Worm (Caenorhabditis elegans) whole organism, L3 larva: Measurements from ENCODE around the gene Y69A2AR.51.

Experiments
- R02D3.7 ChIP-seq: fragments of 150-350 bp; optimal IDR thresholded peaks from 2 replicates; lab custom pipeline; 2014; ENCODE audit warnings: missing biosample characterization, missing genetic modification characterization
- ZK546.5 ChIP-seq: sonication (generic microtip); optimal IDR thresholded peaks from 2 replicates; lab custom pipeline; 2017; ENCODE audit warnings: missing biosample characterization, missing genetic modification characterization
- aly-2 ChIP-seq: fragments of 150-350 bp; optimal IDR thresholded peaks from 2 replicates; lab custom pipeline; 2014; ENCODE audit warnings: missing biosample characterization, missing genetic modification characterization
- ama-1 ChIP-seq: fragments of 150-350 bp; optimal IDR thresholded peaks from 2 replicates; lab custom pipeline; 2018
- ceh-16 ChIP-seq: sonication (generic microtip); optimal IDR thresholded peaks from 2 replicates; lab custom pipeline; 2017; ENCODE audit warnings: missing biosample characterization, missing genetic modification characterization
- ceh-28 ChIP-seq: fragments of 150-350 bp; optimal IDR thresholded peaks from 2 replicates; lab custom pipeline; 2014; ENCODE audit warnings: missing biosample characterization, missing genetic modification reagents, missing genetic modification characterization
- ceh-82 ChIP-seq: fragments of 150-350 bp; optimal IDR thresholded peaks from 2 replicates; lab custom pipeline; 2014; ENCODE audit warnings: missing biosample characterization, missing genetic modification characterization
- ceh-9 ChIP-seq: sonication (generic microtip); optimal IDR thresholded peaks from 2 replicates; lab custom pipeline; 2018; ENCODE audit warnings: missing biosample characterization, missing genetic modification characterization
- daf-12 ChIP-seq: fragments of 150-350 bp; optimal IDR thresholded peaks from 2 replicates; lab custom pipeline; 2014; ENCODE audit warnings: missing biosample characterization, missing genetic modification reagents, missing genetic modification characterization
- egl-27 ChIP-seq: sonication (generic microtip); optimal IDR thresholded peaks from 4 replicates; lab custom pipeline; 2017; ENCODE audit warnings: missing biosample characterization, missing genetic modification reagents, missing genetic modification characterization
- egl-5 ChIP-seq: fragments of 150-350 bp; optimal IDR thresholded peaks from 2 replicates; lab custom pipeline; 2017; ENCODE audit warnings: missing biosample characterization, missing genetic modification reagents, missing genetic modification characterization, inconsistent platforms
- elt-1 ChIP-seq: fragments of 150-350 bp; optimal IDR thresholded peaks from 2 replicates; lab custom pipeline; 2014; ENCODE audit warnings: missing biosample characterization, missing genetic modification characterization
- elt-2 ChIP-seq: sonication (generic microtip); optimal IDR thresholded peaks from 2 replicates; lab custom pipeline; 2016; ENCODE audit warnings: missing genetic modification reagents, mild to moderate bottlenecking, missing genetic modification characterization, missing compliant biosample characterization
- elt-3 ChIP-seq, 3 experiments: fragments of 150-350 bp in 1 of 3; sonication (generic microtip) in 2 of 3; optimal IDR thresholded peaks; 2 replicates in 2 of 3; 4 replicates in 1 of 3; lab custom pipeline; 2014 to 2017; ENCODE audit warnings: missing biosample characterization in 3 of 3, missing genetic modification characterization in 3 of 3
- eor-1 ChIP-seq, 2 experiments: fragments of 150-350 bp; optimal IDR thresholded peaks; 2 replicates each; lab custom pipeline; 2014 to 2018; ENCODE audit warnings: missing biosample characterization in 2 of 2, missing genetic modification characterization in 2 of 2
- fkh-10 ChIP-seq: sonication (generic microtip); optimal IDR thresholded peaks from 2 replicates; lab custom pipeline; 2017; ENCODE audit warnings: missing biosample characterization, missing genetic modification reagents, missing genetic modification characterization
- fkh-2 ChIP-seq: fragments of 150-350 bp; optimal IDR thresholded peaks from 2 replicates; lab custom pipeline; 2014; ENCODE audit warnings: missing biosample characterization, missing genetic modification reagents, missing genetic modification characterization
- fos-1 ChIP-seq: fragments of 150-350 bp; optimal IDR thresholded peaks from 2 replicates; lab custom pipeline; 2014; ENCODE audit warnings: missing biosample characterization, missing genetic modification characterization
- hmg-11 ChIP-seq: sonication (generic microtip); optimal IDR thresholded peaks from 2 replicates; lab custom pipeline; 2016; ENCODE audit warnings: missing genetic modification characterization, missing compliant biosample characterization
- jun-1 ChIP-seq: fragments of 150-350 bp; optimal IDR thresholded peaks from 2 replicates; lab custom pipeline; 2014; ENCODE audit warnings: missing biosample characterization, missing genetic modification reagents, missing genetic modification characterization
- lin-15B ChIP-seq: fragments of 150-350 bp; optimal IDR thresholded peaks from 2 replicates; lab custom pipeline; 2014; ENCODE audit warnings: missing biosample characterization, missing genetic modification characterization
- lin-39 ChIP-seq: fragments of 150-350 bp; optimal IDR thresholded peaks from 2 replicates; lab custom pipeline; 2018; ENCODE audit warnings: missing biosample characterization, missing genetic modification reagents, missing genetic modification characterization
- lsy-12 ChIP-seq: sonication (generic microtip); optimal IDR thresholded peaks from 2 replicates; lab custom pipeline; 2016; ENCODE audit warnings: mild to moderate bottlenecking, missing genetic modification characterization, missing compliant biosample characterization
- mdl-1 ChIP-seq: fragments of 150-350 bp; optimal IDR thresholded peaks from 2 replicates; lab custom pipeline; 2014; ENCODE audit warnings: missing biosample characterization, missing genetic modification characterization
- mml-1 ChIP-seq: fragments of 150-350 bp; sonication (generic microtip); optimal IDR thresholded peaks from 3 replicates; lab custom pipeline; 2014; ENCODE audit warnings: missing biosample characterization, missing genetic modification characterization
- nfya-1 ChIP-seq: sonication (generic microtip); optimal IDR thresholded peaks from 2 replicates; lab custom pipeline; 2017; ENCODE audit warnings: missing genetic modification characterization, mild to moderate bottlenecking, missing compliant biosample characterization, antibody characterized with exemption, moderate library complexity; ENCODE audit not compliant: insufficient read depth
- nhr-11 ChIP-seq: fragments of 150-350 bp; optimal IDR thresholded peaks from 2 replicates; lab custom pipeline; 2014; ENCODE audit warnings: missing biosample characterization, missing genetic modification characterization
- nhr-12 ChIP-seq: fragments of 150-350 bp; optimal IDR thresholded peaks from 2 replicates; lab custom pipeline; 2014; ENCODE audit warnings: missing biosample characterization, missing genetic modification characterization
- nhr-23 ChIP-seq: fragments of 150-350 bp; optimal IDR thresholded peaks from 2 replicates; lab custom pipeline; 2014; ENCODE audit warnings: missing biosample characterization, missing genetic modification reagents, missing genetic modification characterization
- nhr-237 ChIP-seq: fragments of 150-350 bp; optimal IDR thresholded peaks from 2 replicates; lab custom pipeline; 2014; ENCODE audit warnings: missing biosample characterization, missing genetic modification characterization
- nhr-25 ChIP-seq: sonication (generic microtip); optimal IDR thresholded peaks from 2 replicates; lab custom pipeline; 2017; ENCODE audit warnings: missing biosample characterization, missing genetic modification characterization
- nhr-28 ChIP-seq: fragments of 150-350 bp; optimal IDR thresholded peaks from 2 replicates; lab custom pipeline; 2014; ENCODE audit warnings: missing biosample characterization, missing genetic modification characterization
- nhr-43 ChIP-seq: sonication (generic microtip); optimal IDR thresholded peaks from 2 replicates; lab custom pipeline; 2016; ENCODE audit warnings: mild to moderate bottlenecking, missing genetic modification characterization, missing compliant biosample characterization; ENCODE audit not compliant: poor library complexity, severe bottlenecking
- nhr-67 ChIP-seq: fragments of 150-350 bp; optimal IDR thresholded peaks from 2 replicates; lab custom pipeline; 2014; ENCODE audit warnings: missing biosample characterization, missing genetic modification characterization
- nhr-76 ChIP-seq: fragments of 150-350 bp; sonication (generic microtip); optimal IDR thresholded peaks from 5 replicates; lab custom pipeline; 2014; ENCODE audit warnings: missing biosample characterization, missing genetic modification characterization
- nhr-77 ChIP-seq: fragments of 150-350 bp; optimal IDR thresholded peaks from 2 replicates; lab custom pipeline; 2014; ENCODE audit warnings: missing biosample characterization, missing genetic modification characterization
- pha-4 ChIP-seq: fragments of 150-350 bp; optimal IDR thresholded peaks from 2 replicates; lab custom pipeline; 2014; ENCODE audit warnings: missing biosample characterization, missing genetic modification reagents, missing genetic modification characterization
- pqm-1 ChIP-seq: fragments of 150-350 bp; optimal IDR thresholded peaks from 2 replicates; lab custom pipeline; 2017; ENCODE audit warnings: missing biosample characterization, missing genetic modification characterization, inconsistent platforms
- sea-2 ChIP-seq: fragments of 150-350 bp; sonication (generic microtip); optimal IDR thresholded peaks from 4 replicates; lab custom pipeline; 2014; ENCODE audit warnings: missing biosample characterization, missing genetic modification reagents, missing genetic modification characterization
- skn-1 ChIP-seq: fragments of 150-350 bp; optimal IDR thresholded peaks from 2 replicates; lab custom pipeline; 2014; ENCODE audit warnings: missing biosample characterization, missing genetic modification characterization
- snpc-4 ChIP-seq: fragments of 150-350 bp; optimal IDR thresholded peaks from 2 replicates; lab custom pipeline; 2014; ENCODE audit warnings: missing biosample characterization, missing genetic modification characterization
- tbx-2 ChIP-seq: sonication (generic microtip); optimal IDR thresholded peaks from 2 replicates; lab custom pipeline; 2016; ENCODE audit warnings: mild to moderate bottlenecking, missing genetic modification characterization, missing compliant biosample characterization
- unc-39 ChIP-seq: sonication (generic microtip); optimal IDR thresholded peaks from 4 replicates; lab custom pipeline; 2017; ENCODE audit warnings: missing biosample characterization, missing genetic modification characterization
- unc-62 ChIP-seq: fragments of 150-350 bp; sonication (generic microtip); optimal IDR thresholded peaks from 4 replicates; lab custom pipeline; 2014; ENCODE audit warnings: missing biosample characterization, missing genetic modification reagents, missing genetic modification characterization
- zag-1 ChIP-seq: fragments of 150-350 bp; optimal IDR thresholded peaks from 2 replicates; lab custom pipeline; 2014; ENCODE audit warnings: missing biosample characterization, missing genetic modification characterization
- ztf-11 ChIP-seq: fragments of 150-350 bp; optimal IDR thresholded peaks from 2 replicates; lab custom pipeline; 2014; ENCODE audit warnings: missing biosample characterization, missing genetic modification characterization
- ztf-4 ChIP-seq: fragments of 150-350 bp; optimal IDR thresholded peaks from 2 replicates; lab custom pipeline; 2014; ENCODE audit warnings: missing biosample characterization, missing genetic modification characterization

Y69A2AR.51 gene

DNA sequence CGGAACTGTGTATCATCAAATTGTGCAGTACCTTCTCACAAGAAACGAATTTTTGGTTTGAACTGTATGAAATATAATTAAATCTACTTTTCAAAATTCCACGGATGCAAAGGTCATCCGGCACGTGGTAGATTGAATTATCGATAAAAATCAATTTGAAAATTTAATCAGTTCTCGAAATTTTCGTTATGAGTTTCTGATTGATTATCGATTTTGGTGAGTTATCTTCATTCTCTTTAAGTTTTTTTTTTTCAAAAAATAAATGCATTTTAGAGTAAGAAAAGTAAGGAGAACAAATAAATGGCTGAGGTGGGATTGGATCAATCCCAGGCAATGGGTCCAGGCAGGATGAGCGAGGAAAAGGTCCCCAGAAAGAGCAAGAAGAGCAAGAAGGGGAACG lies 25.2 kb downstream of the Y69A2AR.51 start, which contains the start of gene Y69A2AR.47:
Gene Y69A2AR.47, plus strand, starts transcription at position 301 of the 400 bp plus-strand sequence.
- TF ChIP-seq egl-5 (tag; lab: Kevin White, UChicago), result no peak
- no peak for TF ChIP-seq elt-2 (tag; lab: Kevin White, UChicago)
- no peak for TF ChIP-seq ztf-4 (tag; lab: Kevin White, UChicago)
- TF ChIP-seq elt-1 (tag; lab: Kevin White, UChicago), result no peak
- no peak for TF ChIP-seq zag-1 (tag; lab: Kevin White, UChicago)
- no peak for TF ChIP-seq tbx-2
- TF ChIP-seq nhr-12 (tag; lab: Kevin White, UChicago), result no peak
- TF ChIP-seq lin-15B (tag; lab: Kevin White, UChicago), result no peak
- no peak for TF ChIP-seq unc-62 (GFP tag; lab: Kevin White, UChicago)
- no peak for TF ChIP-seq nhr-43
- no peak for TF ChIP-seq lsy-12 (tag; lab: Kevin White, UChicago)
- TF ChIP-seq ceh-82 (tag; lab: Kevin White, UChicago), result no peak
- no peak for TF ChIP-seq nhr-67 (tag; lab: Kevin White, UChicago)
- TF ChIP-seq ama-1 (lab: Kevin White, UChicago), result no peak
- TF ChIP-seq nhr-77, result no peak
- TF ChIP-seq pqm-1 (tag; lab: Kevin White, UChicago), result no peak

DNA sequence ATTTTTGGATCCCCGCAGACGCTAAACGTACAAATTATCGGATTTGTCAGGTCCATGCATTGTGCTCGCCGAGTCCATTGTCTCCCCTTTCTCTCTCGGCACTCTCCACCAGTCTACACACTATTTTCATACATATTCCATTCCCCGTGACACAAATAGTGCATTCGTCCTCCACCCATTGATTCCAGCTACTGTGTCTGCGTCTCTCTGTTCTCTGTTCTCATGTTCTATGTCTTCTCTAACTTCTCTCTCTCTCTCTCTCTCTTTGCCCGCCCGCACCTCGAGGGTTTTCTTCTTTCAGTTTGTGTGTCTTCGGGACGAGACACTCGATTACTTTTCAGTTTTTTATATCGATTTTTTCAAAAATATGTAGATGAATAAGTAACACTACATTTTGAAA lies 27.4 kb downstream of the Y69A2AR.51 start:
- TF ChIP-seq ceh-28, result peak; percentile 87
- no peak for TF ChIP-seq ZK546.5 (tag; lab: Kevin White, UChicago)
- TF ChIP-seq jun-1 (tag; lab: Kevin White, UChicago), result peak; percentile 87
- peak; percentile 21 for TF ChIP-seq snpc-4
- no peak for TF ChIP-seq ceh-9 (tag; lab: Kevin White, UChicago)
- TF ChIP-seq nhr-28, result no peak
- no peak for TF ChIP-seq nhr-77
- TF ChIP-seq unc-39 (tag; lab: Kevin White, UChicago), result no peak
- TF ChIP-seq aly-2 (tag; lab: Kevin White, UChicago), result no peak
- peak; percentile 92 for TF ChIP-seq hmg-11 (tag; lab: Kevin White, UChicago)
- TF ChIP-seq lin-15B (tag; lab: Kevin White, UChicago), result peak; percentile 79
- peak; percentile 36 for TF ChIP-seq ztf-4 (tag; lab: Kevin White, UChicago)
- no peak for TF ChIP-seq mml-1
- TF ChIP-seq egl-27 (tag; lab: Kevin White, UChicago), result no peak
- TF ChIP-seq ceh-82 (tag; lab: Kevin White, UChicago), result peak; percentile 23
- TF ChIP-seq nhr-25 (tag; lab: Kevin White, UChicago), result peak; percentile 86
- TF ChIP-seq tbx-2, result peak; percentile 44
- no peak for TF ChIP-seq daf-12 (tag; lab: Kevin White, UChicago)
- peak; percentile 18 for TF ChIP-seq sea-2
- peak; percentile 67 for TF ChIP-seq egl-5 (tag; lab: Kevin White, UChicago)
- peak; percentile 68 for TF ChIP-seq fkh-10
- peak; percentile 51 for TF ChIP-seq R02D3.7 (tag; lab: Kevin White, UChicago)
- no peak for TF ChIP-seq nhr-76
- peak; percentile 95 for TF ChIP-seq pha-4 (tag; lab: Kevin White, UChicago)
- TF ChIP-seq fos-1 (tag; lab: Kevin White, UChicago), result peak; percentile 45
- TF ChIP-seq ama-1 (lab: Kevin White, UChicago), result peak; percentile 88
- no peak for TF ChIP-seq lsy-12 (tag; lab: Kevin White, UChicago)
- peak; percentile 76 for TF ChIP-seq nhr-23 (tag; lab: Kevin White, UChicago)
- peak; percentile 76 for TF ChIP-seq pqm-1 (tag; lab: Kevin White, UChicago)
- TF ChIP-seq nhr-11 (tag; lab: Kevin White, UChicago), result peak; percentile 1
- TF ChIP-seq fkh-2 (tag; lab: Kevin White, UChicago), result no peak
- no peak for TF ChIP-seq elt-3 (tag; optimal IDR thresholded peaks at IDR 0.05; lab: Kevin White, UChicago)
- TF ChIP-seq ceh-16 (tag; lab: Kevin White, UChicago), result no peak
- TF ChIP-seq elt-2 (tag; lab: Kevin White, UChicago), result peak; percentile 64
- TF ChIP-seq unc-62 (GFP tag; lab: Kevin White, UChicago), result peak; percentile 40
- peak; percentile 64 for TF ChIP-seq lin-39 (tag; lab: Kevin White, UChicago)
- peak; percentile 94 for TF ChIP-seq nfya-1 (tag; lab: Kevin White, UChicago)
- TF ChIP-seq nhr-12 (tag; lab: Kevin White, UChicago), result no peak
- TF ChIP-seq ztf-11 (tag; lab: Kevin White, UChicago), result no peak
- TF ChIP-seq nhr-43, result peak; percentile 49
- TF ChIP-seq nhr-237, result no peak
- peak; percentile 8 for TF ChIP-seq elt-1 (tag; lab: Kevin White, UChicago)
- peak; percentile 27 for TF ChIP-seq skn-1 (tag; lab: Kevin White, UChicago)
- TF ChIP-seq eor-1 (tag; optimal IDR thresholded peaks at IDR 0.05; lab: Kevin White, UChicago), result no peak
- no peak for TF ChIP-seq nhr-67 (tag; lab: Kevin White, UChicago)
- TF ChIP-seq mdl-1 (tag; lab: Kevin White, UChicago), result peak; percentile 42
- TF ChIP-seq zag-1 (tag; lab: Kevin White, UChicago), result no peak
